Worm (Caenorhabditis elegans) whole organism, L1 larva: ENCODE measurements around the gene Y39B6A.33.

Source experiments
- C34B4.2 ChIP-seq: sonication (generic microtip); optimal IDR thresholded peaks from 2 replicates; lab custom pipeline; 2017; ENCODE audit warnings: mild to moderate bottlenecking, missing genetic modification characterization, missing compliant biosample characterization
- Y116A8C.19 ChIP-seq: sonication (generic microtip); optimal IDR thresholded peaks from 2 replicates; lab custom pipeline; 2016; ENCODE audit warnings: missing compliant biosample characterization, missing genetic modification characterization, borderline replicate concordance
- aly-2 ChIP-seq: fragments of 150-350 bp; optimal IDR thresholded peaks from 2 replicates; lab custom pipeline; 2014; ENCODE audit warnings: missing biosample characterization, missing genetic modification characterization
- ama-1 ChIP-seq: fragments of 150-350 bp; optimal IDR thresholded peaks from 2 replicates; lab custom pipeline; 2014
- efl-1 ChIP-seq, 4 experiments: fragments of 150-350 bp; optimal IDR thresholded peaks in 3 of 4; peaks in 1 of 4; 1 replicate in 1 of 4; 2 replicates in 3 of 4; lab custom pipeline; 2014; ENCODE audit warnings: missing biosample characterization in 2 of 4, missing genetic modification characterization in 2 of 4, missing genetic modification reagents in 2 of 4
- egl-27 ChIP-seq, 2 experiments: fragments of 150-350 bp in 1 of 2; sonication (generic microtip); optimal IDR thresholded peaks; 3 replicates each; lab custom pipeline; 2017 to 2018; ENCODE audit warnings: missing biosample characterization in 2 of 2, missing genetic modification characterization in 2 of 2, missing genetic modification reagents in 2 of 2
- elt-2 ChIP-seq: sonication (generic microtip); optimal IDR thresholded peaks from 2 replicates; lab custom pipeline; 2016; ENCODE audit warnings: missing genetic modification characterization, mild to moderate bottlenecking, inconsistent platforms, missing compliant biosample characterization, missing genetic modification reagents
- fos-1 ChIP-seq: fragments of 150-350 bp; optimal IDR thresholded peaks from 2 replicates; lab custom pipeline; 2014; ENCODE audit warnings: missing biosample characterization, missing genetic modification characterization
- hlh-17 ChIP-seq: fragments of 200-800 bp; sonication (Bioruptor generic); optimal IDR thresholded peaks from 2 replicates; lab custom pipeline; 2018; ENCODE audit warnings: missing genetic modification characterization, mild to moderate bottlenecking, missing compliant biosample characterization, moderate library complexity, borderline replicate concordance
- hpl-2 ChIP-seq: fragments of 150-350 bp; optimal IDR thresholded peaks from 2 replicates; lab custom pipeline; 2014; ENCODE audit warnings: missing biosample characterization, missing genetic modification reagents, missing genetic modification characterization
- jun-1 ChIP-seq: fragments of 150-350 bp; optimal IDR thresholded peaks from 2 replicates; lab custom pipeline; 2014; ENCODE audit warnings: missing biosample characterization, missing genetic modification reagents, missing genetic modification characterization
- lin-15B ChIP-seq: fragments of 150-350 bp; sonication (generic microtip); optimal IDR thresholded peaks from 3 replicates; lab custom pipeline; 2014; ENCODE audit warnings: missing biosample characterization, missing genetic modification characterization
- lin-35 ChIP-seq, 2 experiments: fragments of 150-350 bp; optimal IDR thresholded peaks; 2 replicates each; lab custom pipeline; 2014; ENCODE audit warnings: missing biosample characterization in 2 of 2, missing genetic modification characterization in 2 of 2, missing genetic modification reagents in 2 of 2
- lsy-2 ChIP-seq, 2 experiments: fragments of 150-350 bp; optimal IDR thresholded peaks; 2 replicates each; lab custom pipeline; 2014; ENCODE audit warnings: missing biosample characterization in 2 of 2, missing genetic modification characterization in 2 of 2
- nhr-19 ChIP-seq: fragments of 200-800 bp; sonication (Bioruptor generic); conservative IDR thresholded peaks from 2 replicates; pipeline ENCODE4 v1.3.6; 2022; ENCODE audit warnings: missing genetic modification characterization, missing compliant biosample characterization
- nhr-20 ChIP-seq: sonication (generic microtip); optimal IDR thresholded peaks from 2 replicates; lab custom pipeline; 2016; ENCODE audit warnings: mild to moderate bottlenecking, missing genetic modification characterization, missing compliant biosample characterization
- nhr-47 ChIP-seq: sonication (generic microtip); optimal IDR thresholded peaks from 2 replicates; lab custom pipeline; 2016; ENCODE audit warnings: mild to moderate bottlenecking, missing genetic modification characterization, moderate library complexity, missing compliant biosample characterization
- nhr-71 ChIP-seq: sonication (generic microtip); optimal IDR thresholded peaks from 2 replicates; lab custom pipeline; 2016; ENCODE audit warnings: mild to moderate bottlenecking, missing genetic modification characterization, moderate library complexity, missing compliant biosample characterization
- nhr-90 ChIP-seq: sonication (generic microtip); optimal IDR thresholded peaks from 2 replicates; lab custom pipeline; 2016; ENCODE audit warnings: mild to moderate bottlenecking, missing genetic modification characterization, missing compliant biosample characterization; ENCODE audit not compliant: poor library complexity
- pax-3 ChIP-seq: fragments of 200-800 bp; sonication (Bioruptor generic); optimal IDR thresholded peaks from 2 replicates; lab custom pipeline; 2018; ENCODE audit warnings: mild to moderate bottlenecking, missing genetic modification characterization, moderate library complexity, missing compliant biosample characterization
- pqm-1 ChIP-seq: sonication (generic microtip); optimal IDR thresholded peaks from 3 replicates; lab custom pipeline; 2017; ENCODE audit warnings: missing biosample characterization, missing genetic modification characterization
- tbx-2 ChIP-seq: sonication (generic microtip); optimal IDR thresholded peaks from 2 replicates; lab custom pipeline; 2016; ENCODE audit warnings: missing genetic modification characterization, missing compliant biosample characterization
- zag-1 ChIP-seq: fragments of 150-350 bp; optimal IDR thresholded peaks from 2 replicates; lab custom pipeline; 2014; ENCODE audit warnings: missing biosample characterization, missing genetic modification characterization

Y39B6A.33 gene

ce11 chrV:19049140-19050092, 47.7 kb downstream of the Y39B6A.33 start:
- TF ChIP-seq hlh-17 (GFP tag; lab: Kevin White, UChicago) (no peak), aly-2 (peak; percentile 90), ama-1 (lab: Kevin White, UChicago) (peak; percentile 2), lin-35 (GFP tag; optimal IDR thresholded peaks at IDR 0.05; lab: Kevin White, UChicago) (peak in 1 of 2 experiments; percentile 50), elt-2 (peak; percentile 35), nhr-71 (peak; percentile 47), nhr-19 (GFP tag; lab: Robert Waterston, UW) (peak; percentile 15; the same call in 1 of the 2 replicates), nhr-90 (tag; lab: Kevin White, UChicago) (peak; percentile 15), efl-1 (optimal IDR thresholded peaks at IDR 0.05; lab: Kevin White, UChicago) (no peak), efl-1 (GFP tag; optimal IDR thresholded peaks at IDR 0.05 in 1 of 2; lab: Kevin White, UChicago) (peak in 1 of 2 experiments; percentile 89), tbx-2 (no peak), egl-27 (tag; optimal IDR thresholded peaks at IDR 0.05; lab: Kevin White, UChicago) (no peak)

ce11 chrV:19050438-19050837, 48.7 kb downstream of the Y39B6A.33 start, which contains the start of gene asp-1:
Gene asp-1 (minus strand): TSS chrV:19050752.
- TF ChIP-seq lsy-2 (tag; optimal IDR thresholded peaks at IDR 0.05; lab: Kevin White, UChicago) = no peak
- TF ChIP-seq lin-35 (GFP tag; optimal IDR thresholded peaks at IDR 0.05; lab: Kevin White, UChicago) = peak in 1 of 2 experiments; percentile 7
- TF ChIP-seq efl-1 (optimal IDR thresholded peaks at IDR 0.05; lab: Kevin White, UChicago) = no peak
- TF ChIP-seq efl-1 (GFP tag; optimal IDR thresholded peaks at IDR 0.05 in 1 of 2; lab: Kevin White, UChicago) = peak in 1 of 2 experiments; percentile 56

ce11 chrV:19050888-19051287, 49.1 kb downstream of the Y39B6A.33 start:
- TF ChIP-seq lin-15B (tag; lab: Kevin White, UChicago) (no peak), efl-1 (optimal IDR thresholded peaks at IDR 0.05; lab: Kevin White, UChicago) (no peak), efl-1 (GFP tag; optimal IDR thresholded peaks at IDR 0.05 in 1 of 2; lab: Kevin White, UChicago) (peak in 1 of 2 experiments; percentile 16), nhr-71 (no peak)
- TF ChIP-seq, all 84 proteins: peak for 1

- TF ChIP-seq pqm-1 (tag; lab: Kevin White, UChicago) = peak; percentile 56
- TF ChIP-seq nhr-90 (tag; lab: Kevin White, UChicago) = peak; percentile 20
- TF ChIP-seq lin-35 (GFP tag; optimal IDR thresholded peaks at IDR 0.05; lab: Kevin White, UChicago) = peak in 1 of 2 experiments; percentile 35
- no peak for TF ChIP-seq efl-1 (optimal IDR thresholded peaks at IDR 0.05; lab: Kevin White, UChicago)
- peak in 1 of 2 experiments; percentile 15 for TF ChIP-seq efl-1 (GFP tag; optimal IDR thresholded peaks at IDR 0.05 in 1 of 2; lab: Kevin White, UChicago)
- no peak for TF ChIP-seq nhr-47 (tag; lab: Kevin White, UChicago)
- no peak for TF ChIP-seq fos-1 (tag; lab: Kevin White, UChicago)
- TF ChIP-seq elt-2 = peak; percentile 81
Observed at ce11 chrV:19051425-19051824, 49.7 kb downstream of the Y39B6A.33 start.

ce11 chrV:19053281-19053680, 51.5 kb downstream of the Y39B6A.33 start:
- no peak for TF ChIP-seq fos-1 (tag; lab: Kevin White, UChicago)
- TF ChIP-seq lin-35 (GFP tag; optimal IDR thresholded peaks at IDR 0.05; lab: Kevin White, UChicago) = peak in 1 of 2 experiments; percentile 22
- TF ChIP-seq efl-1 (optimal IDR thresholded peaks at IDR 0.05; lab: Kevin White, UChicago) = no peak
- peak in 1 of 2 experiments; percentile 56 for TF ChIP-seq efl-1 (GFP tag; optimal IDR thresholded peaks at IDR 0.05 in 1 of 2; lab: Kevin White, UChicago)
- TF ChIP-seq nhr-20 (tag; lab: Kevin White, UChicago) = peak; percentile 5
- peak; percentile 22 for TF ChIP-seq jun-1 (tag; lab: Kevin White, UChicago)
- TF ChIP-seq nhr-71 = peak; percentile 10
- TF ChIP-seq Y116A8C.19 (tag; lab: Kevin White, UChicago) = no peak
- no peak for TF ChIP-seq zag-1 (tag; lab: Kevin White, UChicago)
- peak; percentile 48 for TF ChIP-seq hpl-2
- no peak for TF ChIP-seq C34B4.2 (tag; lab: Kevin White, UChicago)
- TF ChIP-seq pax-3 = peak; percentile 33
- TF ChIP-seq elt-2 = peak; percentile 96
- TF ChIP-seq nhr-90 (tag; lab: Kevin White, UChicago) = peak; percentile 14
- TF ChIP-seq, all 84 proteins: peak for 9
